Worm (Caenorhabditis elegans): ENCODE measurements around the gene F53C3.1.

F53C3.1 gene

ce11 chrII:3922696-3923095, 10.9 kb downstream of the F53C3.1 start:
- no peak for TF ChIP-seq lin-39 (tag; optimal IDR thresholded peaks at IDR 0.05)
- no peak for TF ChIP-seq nhr-67 (tag; optimal IDR thresholded peaks at IDR 0.05)
- no peak for TF ChIP-seq sea-2 (GFP tag; optimal IDR thresholded peaks at IDR 0.05)
- no peak for TF ChIP-seq ceh-16 (tag; optimal IDR thresholded peaks at IDR 0.05)
- TF ChIP-seq ceh-28 (tag; optimal IDR thresholded peaks at IDR 0.05), result peak; percentile 56
- TF ChIP-seq ZK546.5 (tag; optimal IDR thresholded peaks at IDR 0.05), result no peak
- TF ChIP-seq ama-1 (optimal IDR thresholded peaks at IDR 0.05), result no peak

ce11 chrII:3927943-3928393, 16.2 kb downstream of the F53C3.1 start, which contains the start of gene plpp-1.1:
Gene plpp-1.1, minus strand, starts transcription at chrII:3927993.
- no peak for TF ChIP-seq ceh-82 (tag; optimal IDR thresholded peaks at IDR 0.05)
- peak; percentile 97 for TF ChIP-seq nfya-1 (tag; optimal IDR thresholded peaks at IDR 0.05; ENCODE audit: insufficient read depth)
- TF ChIP-seq pqm-1 (tag; optimal IDR thresholded peaks at IDR 0.05), result no peak
- no peak for TF ChIP-seq ceh-28 (tag; optimal IDR thresholded peaks at IDR 0.05)
- no peak for TF ChIP-seq unc-62 (GFP tag; optimal IDR thresholded peaks at IDR 0.05)
- TF ChIP-seq elt-2 (tag; optimal IDR thresholded peaks at IDR 0.05), result no peak

- TF ChIP-seq pha-4 (tag; optimal IDR thresholded peaks at IDR 0.05) (peak; percentile 92), nhr-23 (tag; optimal IDR thresholded peaks at IDR 0.05) (peak; percentile 33), ztf-4 (tag; optimal IDR thresholded peaks at IDR 0.05) (no peak), nfya-1 (tag; optimal IDR thresholded peaks at IDR 0.05; ENCODE audit: insufficient read depth) (peak; percentile 85)
Measured at ce11 chrII:3929446-3929845, 17.6 kb downstream of the F53C3.1 start.

- TF ChIP-seq tbx-2 (tag; optimal IDR thresholded peaks at IDR 0.05) (no peak), nhr-23 (tag; optimal IDR thresholded peaks at IDR 0.05) (peak; percentile 94), lin-15B (tag; optimal IDR thresholded peaks at IDR 0.05) (peak; percentile 22), elt-3 (tag; optimal IDR thresholded peaks at IDR 0.05) (peak in 1 of 3 experiments; percentile 3), elt-2 (tag; optimal IDR thresholded peaks at IDR 0.05) (peak; percentile 42), pha-4 (tag; optimal IDR thresholded peaks at IDR 0.05) (peak; percentile 94), pqm-1 (tag; optimal IDR thresholded peaks at IDR 0.05) (peak; percentile 17), aly-2 (tag; optimal IDR thresholded peaks at IDR 0.05) (no peak), nhr-43 (tag; optimal IDR thresholded peaks at IDR 0.05; ENCODE audit: poor library complexity, severe bottlenecking) (no peak), nfya-1 (tag; optimal IDR thresholded peaks at IDR 0.05; ENCODE audit: insufficient read depth) (peak; percentile 99), nhr-76 (tag; optimal IDR thresholded peaks at IDR 0.05) (no peak), unc-62 (GFP tag; optimal IDR thresholded peaks at IDR 0.05) (no peak), nhr-25 (tag; optimal IDR thresholded peaks at IDR 0.05) (no peak), hmg-11 (tag; optimal IDR thresholded peaks at IDR 0.05) (peak; percentile 49), snpc-4 (tag; optimal IDR thresholded peaks at IDR 0.05) (peak; percentile 40), R02D3.7 (tag; optimal IDR thresholded peaks at IDR 0.05) (no peak), fkh-10 (GFP tag; optimal IDR thresholded peaks at IDR 0.05) (no peak)
Measured at ce11 chrII:3930478-3931182, 18.8 kb downstream of the F53C3.1 start.

- peak; percentile 90 for TF ChIP-seq nfya-1 (tag; optimal IDR thresholded peaks at IDR 0.05; ENCODE audit: insufficient read depth)
- TF ChIP-seq pqm-1 (tag; optimal IDR thresholded peaks at IDR 0.05), result no peak
Measured at ce11 chrII:3931230-3931629, 19.4 kb downstream of the F53C3.1 start.

ce11 chrII:3931825-3932224, 20.0 kb downstream of the F53C3.1 start:
- peak; percentile 4 for TF ChIP-seq lin-39 (tag; optimal IDR thresholded peaks at IDR 0.05)
- no peak for TF ChIP-seq fkh-10 (GFP tag; optimal IDR thresholded peaks at IDR 0.05)

- TF ChIP-seq zag-1 (tag; optimal IDR thresholded peaks at IDR 0.05) (no peak), lsy-12 (tag; optimal IDR thresholded peaks at IDR 0.05) (no peak), ztf-11 (tag; optimal IDR thresholded peaks at IDR 0.05) (no peak), jun-1 (tag; optimal IDR thresholded peaks at IDR 0.05) (no peak), eor-1 (tag; optimal IDR thresholded peaks at IDR 0.05) (no peak), ama-1 (optimal IDR thresholded peaks at IDR 0.05) (no peak), unc-62 (GFP tag; optimal IDR thresholded peaks at IDR 0.05) (no peak), nhr-11 (tag; optimal IDR thresholded peaks at IDR 0.05) (no peak), nhr-25 (tag; optimal IDR thresholded peaks at IDR 0.05) (no peak), nhr-23 (tag; optimal IDR thresholded peaks at IDR 0.05) (no peak), fkh-10 (GFP tag; optimal IDR thresholded peaks at IDR 0.05) (no peak), mdl-1 (tag; optimal IDR thresholded peaks at IDR 0.05) (no peak), ZK546.5 (tag; optimal IDR thresholded peaks at IDR 0.05) (no peak)
Measured at ce11 chrII:3933640-3934039, 21.8 kb downstream of the F53C3.1 start, which contains the start of gene Y14H12B.2. Gene Y14H12B.2, minus strand, starts transcription at chrII:3933740.

Measured in whole organism, L3 larva.